Worm (Caenorhabditis elegans) whole organism, L1 larva: ENCODE data around the gene F26A1.7.
"Not testable (repeated sequence)": the region's sequence is repeated elsewhere in the genome, so short reads cannot be mapped to it uniquely, and the experiment has no call there.

ENCODE experiments used
- Y116A8C.19 ChIP-seq: sonication (generic microtip); optimal IDR thresholded peaks from 2 replicates; lab custom pipeline; 2016; ENCODE audit warnings: missing compliant biosample characterization, missing genetic modification characterization, borderline replicate concordance
- elt-2 ChIP-seq: sonication (generic microtip); optimal IDR thresholded peaks from 2 replicates; lab custom pipeline; 2016; ENCODE audit warnings: missing genetic modification characterization, mild to moderate bottlenecking, inconsistent platforms, missing compliant biosample characterization, missing genetic modification reagents
- fos-1 ChIP-seq: fragments of 150-350 bp; optimal IDR thresholded peaks from 2 replicates; lab custom pipeline; 2014; ENCODE audit warnings: missing biosample characterization, missing genetic modification characterization
- mep-1 ChIP-seq: fragments of 150-350 bp; optimal IDR thresholded peaks from 2 replicates; lab custom pipeline; 2014; ENCODE audit warnings: missing biosample characterization, missing genetic modification characterization
- nhr-20 ChIP-seq: sonication (generic microtip); optimal IDR thresholded peaks from 2 replicates; lab custom pipeline; 2016; ENCODE audit warnings: mild to moderate bottlenecking, missing genetic modification characterization, missing compliant biosample characterization
- pqm-1 ChIP-seq: sonication (generic microtip); optimal IDR thresholded peaks from 3 replicates; lab custom pipeline; 2017; ENCODE audit warnings: missing biosample characterization, missing genetic modification characterization
- unc-130 ChIP-seq: fragments of 150-350 bp; optimal IDR thresholded peaks from 2 replicates; lab custom pipeline; 2017; ENCODE audit warnings: missing biosample characterization, missing genetic modification characterization, inconsistent platforms
- unc-62 ChIP-seq: fragments of 150-350 bp; optimal IDR thresholded peaks from 2 replicates; lab custom pipeline; 2014; ENCODE audit warnings: missing biosample characterization, missing genetic modification reagents, missing genetic modification characterization
- xbp-1 ChIP-seq: sonication (generic microtip); optimal IDR thresholded peaks from 2 replicates; lab custom pipeline; 2016; ENCODE audit warnings: missing genetic modification characterization, missing compliant biosample characterization

DNA sequence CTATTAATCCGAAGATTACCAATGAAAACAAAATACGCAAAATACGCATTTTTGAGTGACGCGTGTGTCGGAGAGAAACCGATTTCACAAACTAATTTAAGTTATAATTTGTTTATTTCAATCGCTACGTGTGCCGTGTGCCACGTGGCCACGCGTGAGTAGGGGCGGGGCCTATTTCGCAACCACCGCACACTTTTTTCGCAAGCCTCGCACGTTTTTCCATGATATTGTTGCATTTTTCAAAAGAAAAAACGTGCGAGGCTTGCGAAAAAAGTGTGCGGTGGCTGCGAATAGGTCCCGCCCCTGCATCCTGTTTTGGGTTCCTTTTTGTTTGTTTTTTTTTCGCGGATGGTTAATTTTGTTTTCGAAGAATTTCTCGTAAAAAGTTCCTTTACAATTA lies 34.6 kb downstream of the F26A1.7 start, which contains the start of gene enu-3.2:
- TF ChIP-seq Y116A8C.19 (tag; lab: Kevin White, UChicago); elt-2 (tag; lab: Kevin White, UChicago); mep-1 (tag; lab: Kevin White, UChicago); unc-62; unc-130 (tag; lab: Kevin White, UChicago); pqm-1 (tag; lab: Kevin White, UChicago); nhr-20 (tag; lab: Kevin White, UChicago); xbp-1 (tag; lab: Kevin White, UChicago); fos-1 (tag; lab: Kevin White, UChicago): not testable (repeated sequence)
